Worm (Caenorhabditis elegans) whole organism, late embryonic: ENCODE data around the gene C14C11.4.
A peak's percentile ranks its signal among the peaks of the same experiment; 100 is the strongest.

Source experiments
- C08G9.2 ChIP-seq: sonication (generic microtip); optimal IDR thresholded peaks from 2 replicates; lab custom pipeline; 2016; ENCODE audit warnings: mild to moderate bottlenecking, missing genetic modification characterization, moderate library complexity, missing compliant biosample characterization
- Y22D7AL.16 ChIP-seq: sonication (generic microtip); optimal IDR thresholded peaks from 2 replicates; lab custom pipeline; 2016; ENCODE audit warnings: missing genetic modification characterization, missing compliant biosample characterization
- ahr-1 ChIP-seq: sonication (generic microtip); optimal IDR thresholded peaks from 2 replicates; lab custom pipeline; 2016; ENCODE audit warnings: missing genetic modification characterization, missing compliant biosample characterization
- ama-1 ChIP-seq: fragments of 150-350 bp; optimal IDR thresholded peaks from 2 replicates; lab custom pipeline; 2014
- ceh-18 ChIP-seq: sonication (generic microtip); optimal IDR thresholded peaks from 2 replicates; lab custom pipeline; 2016; ENCODE audit warnings: missing genetic modification characterization, missing compliant biosample characterization
- ceh-19 ChIP-seq: fragments of 200-800 bp; sonication (Bioruptor generic); optimal IDR thresholded peaks from 2 replicates; lab custom pipeline; 2018; ENCODE audit warnings: mild to moderate bottlenecking, missing genetic modification characterization, missing compliant biosample characterization
- ceh-2 ChIP-seq: sonication (generic microtip); optimal IDR thresholded peaks from 2 replicates; lab custom pipeline; 2016; ENCODE audit warnings: missing genotype, missing genetic modification characterization, missing compliant biosample characterization
- ceh-34 ChIP-seq: sonication (generic microtip); optimal IDR thresholded peaks from 2 replicates; lab custom pipeline; 2016; ENCODE audit warnings: mild to moderate bottlenecking, missing genetic modification characterization, missing compliant biosample characterization
- dve-1 ChIP-seq: sonication (generic microtip); optimal IDR thresholded peaks from 2 replicates; lab custom pipeline; 2017; ENCODE audit warnings: antibody characterized with exemption, mild to moderate bottlenecking, missing genetic modification characterization, missing compliant biosample characterization
- elt-2 ChIP-seq: sonication (generic microtip); optimal IDR thresholded peaks from 2 replicates; lab custom pipeline; 2016; ENCODE audit warnings: missing genetic modification reagents, missing genetic modification characterization, missing compliant biosample characterization
- elt-4 ChIP-seq: sonication (generic microtip); optimal IDR thresholded peaks from 2 replicates; lab custom pipeline; 2016; ENCODE audit warnings: missing genetic modification characterization, missing compliant biosample characterization
- ets-4 ChIP-seq: sonication (generic microtip); optimal IDR thresholded peaks from 2 replicates; lab custom pipeline; 2016; ENCODE audit warnings: missing genetic modification characterization, missing compliant biosample characterization
- fkh-10 ChIP-seq: fragments of 150-350 bp; optimal IDR thresholded peaks from 2 replicates; lab custom pipeline; 2014; ENCODE audit warnings: missing biosample characterization, missing genetic modification reagents, missing genetic modification characterization
- hlh-30 ChIP-seq: sonication (generic microtip); optimal IDR thresholded peaks from 2 replicates; lab custom pipeline; 2017; ENCODE audit warnings: antibody characterized with exemption, missing genetic modification characterization, missing compliant biosample characterization; ENCODE audit not compliant: insufficient read depth
- lim-6 ChIP-seq: sonication (generic microtip); optimal IDR thresholded peaks from 2 replicates; lab custom pipeline; 2016; ENCODE audit warnings: missing genetic modification characterization, missing compliant biosample characterization
- madf-2 ChIP-seq: sonication (generic microtip); optimal IDR thresholded peaks from 2 replicates; lab custom pipeline; 2017; ENCODE audit warnings: missing genetic modification characterization, missing compliant biosample characterization
- nfya-1 ChIP-seq: sonication (generic microtip); optimal IDR thresholded peaks from 2 replicates; lab custom pipeline; 2017; ENCODE audit warnings: missing genetic modification characterization, mild to moderate bottlenecking, missing compliant biosample characterization, antibody characterized with exemption, moderate library complexity
- nhr-11 ChIP-seq: fragments of 150-350 bp; optimal IDR thresholded peaks from 2 replicates; lab custom pipeline; 2014; ENCODE audit warnings: missing biosample characterization, missing genetic modification characterization
- nhr-232 ChIP-seq: sonication (generic microtip); optimal IDR thresholded peaks from 2 replicates; lab custom pipeline; 2016; ENCODE audit warnings: missing genetic modification characterization, missing compliant biosample characterization
- npax-4 ChIP-seq: sonication (generic microtip); optimal IDR thresholded peaks from 2 replicates; lab custom pipeline; 2016; ENCODE audit warnings: missing genetic modification characterization, missing compliant biosample characterization
- pag-3 ChIP-seq: sonication (generic microtip); optimal IDR thresholded peaks from 2 replicates; lab custom pipeline; 2016; ENCODE audit warnings: missing compliant biosample characterization, missing genetic modification characterization, borderline replicate concordance
- pax-1 ChIP-seq: fragments of 150-350 bp; optimal IDR thresholded peaks from 2 replicates; lab custom pipeline; 2014; ENCODE audit warnings: missing biosample characterization, missing genetic modification characterization
- pha-2 ChIP-seq: sonication (generic microtip); optimal IDR thresholded peaks from 2 replicates; lab custom pipeline; 2017; ENCODE audit warnings: mild to moderate bottlenecking, missing genetic modification characterization, missing compliant biosample characterization
- pros-1 ChIP-seq: fragments of 150-350 bp; optimal IDR thresholded peaks from 2 replicates; lab custom pipeline; 2014; ENCODE audit warnings: missing biosample characterization, missing genetic modification reagents, missing genetic modification characterization
- rnt-1 ChIP-seq: sonication (generic microtip); optimal IDR thresholded peaks from 2 replicates; lab custom pipeline; 2016; ENCODE audit warnings: missing genetic modification characterization, missing compliant biosample characterization
- sdc-2 ChIP-seq: sonication (generic microtip); optimal IDR thresholded peaks from 2 replicates; lab custom pipeline; 2016; ENCODE audit warnings: missing genotype, missing genetic modification characterization, missing compliant biosample characterization
- sox-4 ChIP-seq: sonication (generic microtip); optimal IDR thresholded peaks from 2 replicates; lab custom pipeline; 2017; ENCODE audit warnings: mild to moderate bottlenecking, missing genetic modification characterization, inconsistent platforms, missing compliant biosample characterization
- syd-9 ChIP-seq: sonication (generic microtip); optimal IDR thresholded peaks from 2 replicates; lab custom pipeline; 2016; ENCODE audit warnings: mild to moderate bottlenecking, missing genetic modification characterization, moderate library complexity, missing compliant biosample characterization
- tbx-2 ChIP-seq: sonication (generic microtip); optimal IDR thresholded peaks from 2 replicates; lab custom pipeline; 2016; ENCODE audit warnings: missing genetic modification characterization, missing compliant biosample characterization
- tbx-7 ChIP-seq: sonication (generic microtip); optimal IDR thresholded peaks from 2 replicates; lab custom pipeline; 2016; ENCODE audit warnings: missing genotype, missing genetic modification characterization, missing compliant biosample characterization
- unc-3 ChIP-seq, 2 experiments: fragments of 200-800 bp in 1 of 2; sonication (Bioruptor generic) in 1 of 2; sonication (generic microtip) in 1 of 2; conservative IDR thresholded peaks in 1 of 2; optimal IDR thresholded peaks in 1 of 2; 2 replicates each; pipeline versions ENCODE4 v1.3.6 to Lab custom; 2016 to 2022; ENCODE audit warnings: missing compliant biosample characterization in 2 of 2, missing genetic modification characterization in 2 of 2, missing genetic modification reagents in 1 of 2
- unc-55 ChIP-seq: sonication (generic microtip); optimal IDR thresholded peaks from 2 replicates; lab custom pipeline; 2017; ENCODE audit warnings: missing biosample characterization, missing genetic modification reagents, missing genetic modification characterization
- unc-86 ChIP-seq: sonication (generic microtip); optimal IDR thresholded peaks from 2 replicates; lab custom pipeline; 2016; ENCODE audit warnings: missing genetic modification characterization, missing compliant biosample characterization
- zip-5 ChIP-seq: sonication (generic microtip); optimal IDR thresholded peaks from 2 replicates; lab custom pipeline; 2016; ENCODE audit warnings: missing genetic modification characterization, missing compliant biosample characterization

Gene C14C11.4

ce11 chrV:5628014-5628413 is 19.4 kb upstream of the C14C11.4 start:
- TF ChIP-seq nhr-11, result no peak
- no peak for TF ChIP-seq pag-3 (tag; lab: Kevin White, UChicago)
- no peak for TF ChIP-seq nfya-1 (tag; lab: Kevin White, UChicago)
- TF ChIP-seq ceh-34 (tag; lab: Kevin White, UChicago), result no peak
- no peak for TF ChIP-seq nhr-232 (tag; lab: Kevin White, UChicago)
- no peak for TF ChIP-seq tbx-7
- TF ChIP-seq Y22D7AL.16 (tag; lab: Kevin White, UChicago), result no peak
- no peak for TF ChIP-seq elt-4
- TF ChIP-seq unc-3 (GFP tag; conservative IDR thresholded peaks at IDR 0.05; lab: Robert Waterston, UW), result no peak
- no peak for TF ChIP-seq unc-3 (tag; optimal IDR thresholded peaks at IDR 0.05; lab: Kevin White, UChicago)

ce11 chrV:5630792-5631191 is 16.6 kb upstream of the C14C11.4 start, which contains the start of gene acy-4:
acy-4 (minus strand) TSS chrV:5630892.
- TF ChIP-seq elt-4 (no peak), npax-4 (tag; lab: Kevin White, UChicago) (no peak), sox-4 (tag; lab: Kevin White, UChicago) (no peak), ceh-2 (tag; lab: Kevin White, UChicago) (no peak), unc-3 (GFP tag; conservative IDR thresholded peaks at IDR 0.05; lab: Robert Waterston, UW) (no peak), unc-3 (tag; optimal IDR thresholded peaks at IDR 0.05; lab: Kevin White, UChicago) (no peak), ceh-19 (GFP tag; lab: Kevin White, UChicago) (no peak), zip-5 (tag; lab: Kevin White, UChicago) (no peak), ama-1 (lab: Kevin White, UChicago) (no peak), ceh-34 (tag; lab: Kevin White, UChicago) (no peak), C08G9.2 (tag; lab: Kevin White, UChicago) (no peak), ets-4 (no peak), lim-6 (tag; lab: Kevin White, UChicago) (no peak), tbx-2 (tag; lab: Kevin White, UChicago) (no peak), fkh-10 (no peak), ahr-1 (tag; lab: Kevin White, UChicago) (no peak), syd-9 (no peak), ceh-18 (tag; lab: Kevin White, UChicago) (no peak), tbx-7 (no peak), rnt-1 (tag; lab: Kevin White, UChicago) (no peak), sdc-2 (no peak)

ce11 chrV:5634445-5634844 is 13.0 kb upstream of the C14C11.4 start:
- no peak for TF ChIP-seq madf-2
- peak; percentile 39 for TF ChIP-seq elt-2 (tag; lab: Kevin White, UChicago)
- no peak for TF ChIP-seq unc-55 (GFP tag; lab: Kevin White, UChicago)
- TF ChIP-seq, all 69 proteins: peak for 1

ce11 chrV:5644171-5644570 is 3.2 kb upstream of the C14C11.4 start, which contains the start of gene srx-117:
srx-117 (plus strand) TSS chrV:5644471.
- no peak for TF ChIP-seq dve-1 (tag; lab: Kevin White, UChicago)
- no peak for TF ChIP-seq unc-86
- TF ChIP-seq pax-1 (tag; lab: Kevin White, UChicago), result no peak
- TF ChIP-seq fkh-10, result no peak
- no peak for TF ChIP-seq pag-3 (tag; lab: Kevin White, UChicago)
- TF ChIP-seq elt-2 (tag; lab: Kevin White, UChicago), result no peak
- no peak for TF ChIP-seq madf-2
- no peak for TF ChIP-seq elt-4
- TF ChIP-seq pha-2 (tag; lab: Kevin White, UChicago), result no peak
- TF ChIP-seq, all 69 proteins: peak for 0

- TF ChIP-seq hlh-30 (tag; lab: Kevin White, UChicago) (peak; percentile 19), pros-1 (tag; lab: Kevin White, UChicago) (no peak)
These were observed 4.5 kb downstream of the C14C11.4 start for ce11 chrV:5651905-5652304.
